Fruit fly (Drosophila melanogaster) whole organism, adult: ENCODE data around the gene CG5781.

ENCODE experiments used
- CG12768 ChIP-seq: fragments of 200-800 bp; sonication (Bioruptor generic); optimal IDR thresholded peaks from 2 replicates; lab custom pipeline; 2017; ENCODE audit warnings: missing biosample characterization, missing genetic modification characterization, mild to moderate bottlenecking, moderate library complexity, missing genetic modification reagents
- CG33017 ChIP-seq: fragments of 200-800 bp; sonication (Bioruptor generic); optimal IDR thresholded peaks from 2 replicates; lab custom pipeline; 2018; ENCODE audit warnings: missing biosample characterization, mild to moderate bottlenecking, missing genetic modification characterization, moderate library complexity
- CG5204 ChIP-seq: fragments of 200-800 bp; sonication (Bioruptor generic); optimal IDR thresholded peaks from 2 replicates; lab custom pipeline; 2016; ENCODE audit warnings: missing biosample characterization, missing genetic modification characterization
- Hr96 ChIP-seq: fragments of 200-800 bp; sonication (Bioruptor generic); optimal IDR thresholded peaks from 2 replicates; lab custom pipeline; 2016; ENCODE audit warnings: missing biosample characterization, missing genetic modification characterization
- Mnt ChIP-seq: fragments of 200-800 bp; sonication (Bioruptor generic); optimal IDR thresholded peaks from 2 replicates; lab custom pipeline; 2016; ENCODE audit warnings: missing biosample characterization, mild to moderate bottlenecking, missing genetic modification characterization
- bab1 ChIP-seq: fragments of 200-800 bp; sonication (Bioruptor generic); optimal IDR thresholded peaks from 3 replicates; lab custom pipeline; 2019; ENCODE audit warnings: missing biosample characterization, mild to moderate bottlenecking, missing genetic modification characterization, moderate library complexity
- cic ChIP-seq: fragments of 200-800 bp; sonication (Bioruptor generic); optimal IDR thresholded peaks from 2 replicates; lab custom pipeline; 2017; ENCODE audit warnings: missing biosample characterization, mild to moderate bottlenecking, missing genetic modification characterization, moderate library complexity
- cnc ChIP-seq, 2 experiments: fragments of >200 bp; optimal IDR thresholded peaks; 2 replicates each; lab custom pipeline; 2017
- ovo ChIP-seq: fragments of 200-800 bp; sonication (Bioruptor generic); optimal IDR thresholded peaks from 2 replicates; lab custom pipeline; 2016; ENCODE audit warnings: missing biosample characterization, missing genetic modification characterization

dm6 chr2L:12672296-12672695 lies 24.8 kb downstream of the CG5781 start:
- no peak for TF ChIP-seq Mnt (GFP tag; lab: Kevin White, UChicago)
- no peak for TF ChIP-seq Hr96 (GFP tag; lab: Kevin White, UChicago)
- no peak for TF ChIP-seq cic (GFP tag; lab: Kevin White, UChicago)
- TF ChIP-seq cnc (optimal IDR thresholded peaks at IDR 0.05; lab: Kevin White, UChicago): no peak
- no peak for TF ChIP-seq bab1 (GFP tag; lab: Kevin White, UChicago)
- no peak for TF ChIP-seq CG5204 (GFP tag; lab: Kevin White, UChicago)
- no peak for TF ChIP-seq CG12768 (GFP tag; lab: Kevin White, UChicago)
- TF ChIP-seq CG33017: no peak
- no peak for TF ChIP-seq ovo
